Worm (Caenorhabditis elegans) whole organism, L2 larva: Measurements from ENCODE around the gene acr-16.

Experiments used
- ama-1 ChIP-seq: fragments of 150-350 bp; optimal IDR thresholded peaks from 2 replicates; lab custom pipeline; 2018; ENCODE audit warnings: inconsistent platforms
- ceh-16 ChIP-seq: fragments of 150-350 bp; optimal IDR thresholded peaks from 2 replicates; lab custom pipeline; 2014; ENCODE audit warnings: missing biosample characterization, missing genetic modification characterization
- gmeb-1 ChIP-seq: fragments of 150-350 bp; optimal IDR thresholded peaks from 2 replicates; lab custom pipeline; 2014; ENCODE audit warnings: missing biosample characterization, missing genetic modification characterization
- nhr-12 ChIP-seq: fragments of 150-350 bp; optimal IDR thresholded peaks from 2 replicates; lab custom pipeline; 2014; ENCODE audit warnings: missing biosample characterization, missing genetic modification characterization
- nhr-25 ChIP-seq: fragments of 150-350 bp; sonication (generic microtip); optimal IDR thresholded peaks from 3 replicates; lab custom pipeline; 2014; ENCODE audit warnings: missing biosample characterization, missing genetic modification characterization
- ztf-11 ChIP-seq: sonication (generic microtip); optimal IDR thresholded peaks from 2 replicates; lab custom pipeline; 2017; ENCODE audit warnings: missing biosample characterization, missing genetic modification characterization

ce11 chrV:8518822-8519392 lies 42.1 kb upstream of the acr-16 start, which contains the start of gene F45F2.10:
- no peak for TF ChIP-seq ama-1
- no peak for TF ChIP-seq ztf-11 (tag; lab: Kevin White, UChicago)
- no peak for TF ChIP-seq nhr-12 (tag; lab: Kevin White, UChicago)
- no peak for TF ChIP-seq gmeb-1 (tag; lab: Kevin White, UChicago)
- no peak for TF ChIP-seq nhr-25 (tag; lab: Kevin White, UChicago)
- TF ChIP-seq ceh-16 (tag; lab: Kevin White, UChicago), result no peak
